Worm (Caenorhabditis elegans): Measurements from ENCODE around the gene C25E10.17.

C25E10.17 gene

DNA sequence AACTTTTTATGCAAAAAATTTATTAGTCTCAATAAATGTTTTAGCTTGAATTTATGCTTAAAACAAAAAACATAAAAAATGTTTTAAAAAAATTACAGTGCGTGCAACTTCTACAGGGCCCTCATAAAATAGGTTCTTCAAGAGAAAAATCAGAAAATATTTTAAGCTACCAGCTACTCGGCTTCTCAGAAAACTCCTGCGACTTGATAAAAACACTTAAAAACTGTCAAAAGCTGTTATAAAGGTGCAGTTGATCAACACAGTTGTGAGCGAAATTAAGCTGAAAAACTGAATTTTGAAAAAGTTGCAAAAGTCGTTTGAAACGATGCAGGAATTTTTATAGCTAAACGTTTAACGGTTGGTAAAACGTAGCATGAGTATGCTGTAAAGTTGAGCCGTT is 41.4 kb upstream of the C25E10.17 start (continued):
- TF ChIP-seq nhr-48 (tag; optimal IDR thresholded peaks at IDR 0.05) = no peak
- TF ChIP-seq ceh-82 (tag; optimal IDR thresholded peaks at IDR 0.05) = no peak
- TF ChIP-seq F26F4.8 (GFP tag; conservative IDR thresholded peaks at IDR 0.05) = no peak
- TF ChIP-seq nhr-11 (tag; optimal IDR thresholded peaks at IDR 0.05) = no peak
- no peak for TF ChIP-seq rbr-2 (tag; optimal IDR thresholded peaks at IDR 0.05)
- no peak for TF ChIP-seq ceh-62 (tag; optimal IDR thresholded peaks at IDR 0.05)
- TF ChIP-seq zfp-2 (tag; optimal IDR thresholded peaks at IDR 0.05) = no peak
- TF ChIP-seq lin-29 (GFP tag; IDR thresholded peaks at IDR 0.05) = peak; percentile 36; the same call in 1 of the 2 replicates
- TF ChIP-seq sdz-12 (GFP tag; optimal IDR thresholded peaks at IDR 0.05) = peak; percentile 36
- no peak for TF ChIP-seq lir-3 (tag; optimal IDR thresholded peaks at IDR 0.05)
- no peak for TF ChIP-seq lsy-2 (tag; optimal IDR thresholded peaks at IDR 0.05)
- no peak for TF ChIP-seq F49E8.2 (tag; optimal IDR thresholded peaks at IDR 0.05; ENCODE audit: borderline replicate concordance)
- no peak for TF ChIP-seq nhr-111 (GFP tag; optimal IDR thresholded peaks at IDR 0.05)
- TF ChIP-seq mxl-2 (GFP tag; conservative IDR thresholded peaks at IDR 0.05) = no peak
- TF ChIP-seq gei-8 (GFP tag; optimal IDR thresholded peaks at IDR 0.05) = no peak
- no peak for TF ChIP-seq jun-1 (tag; optimal IDR thresholded peaks at IDR 0.05)
- TF ChIP-seq attf-4 (tag; optimal IDR thresholded peaks at IDR 0.05) = no peak
- peak; percentile 88 for TF ChIP-seq ctbp-1 (GFP tag; IDR thresholded peaks at IDR 0.05)
- peak; percentile 71 for TF ChIP-seq pha-4 (GFP tag; IDR thresholded peaks at IDR 0.05)
- no peak for TF ChIP-seq pha-4 (tag; optimal IDR thresholded peaks at IDR 0.05)
- no peak for TF ChIP-seq nhr-10 (tag; optimal IDR thresholded peaks at IDR 0.05)
- TF ChIP-seq ceh-44 (GFP tag; IDR thresholded peaks at IDR 0.05) = no peak
- peak; percentile 96 for TF ChIP-seq zfp-3 (GFP tag; conservative IDR thresholded peaks at IDR 0.05)
- TF ChIP-seq lin-1 (GFP tag; IDR thresholded peaks at IDR 0.05) = peak; percentile 36; the same call in 1 of the 2 replicates
- TF ChIP-seq hif-1 (tag; optimal IDR thresholded peaks at IDR 0.05) = no peak
- TF ChIP-seq aly-2 (tag; optimal IDR thresholded peaks at IDR 0.05) = no peak
- TF ChIP-seq tag-97 (GFP tag; IDR thresholded peaks at IDR 0.05) = no peak
- no peak for TF ChIP-seq ztf-7 (tag; optimal IDR thresholded peaks at IDR 0.05)
- no peak for TF ChIP-seq T20F7.1 (GFP tag; optimal IDR thresholded peaks at IDR 0.05)
- no peak for TF ChIP-seq madf-9 (GFP tag; conservative IDR thresholded peaks at IDR 0.05)
- no peak for TF ChIP-seq mxl-3 (GFP tag; optimal IDR thresholded peaks at IDR 0.05)
- TF ChIP-seq F37D6.2 (tag; optimal IDR thresholded peaks at IDR 0.05) = no peak
- peak; percentile 76; the same call in 1 of the 2 replicates for TF ChIP-seq T26A8.4 (GFP tag; IDR thresholded peaks at IDR 0.05)
- no peak for TF ChIP-seq Y5F2A.4 (GFP tag; optimal IDR thresholded peaks at IDR 0.05)
- no peak for TF ChIP-seq daf-16 (GFP tag; optimal IDR thresholded peaks at IDR 0.05)
- TF ChIP-seq daf-16 (tag; optimal IDR thresholded peaks at IDR 0.05) = no peak
- no peak for TF ChIP-seq ztf-11 (tag; optimal IDR thresholded peaks at IDR 0.05)
- TF ChIP-seq mep-1 (tag; optimal IDR thresholded peaks at IDR 0.05) = no peak
- TF ChIP-seq ceh-32 (tag; optimal IDR thresholded peaks at IDR 0.05; ENCODE audit: poor library complexity) = no peak
- TF ChIP-seq ZK337.2 (GFP tag; IDR thresholded peaks at IDR 0.05) = no peak
- no peak for TF ChIP-seq aha-1 (tag)
- TF ChIP-seq daf-19 (GFP tag; conservative IDR thresholded peaks at IDR 0.05) = peak; percentile 85; the same call in 1 of the 2 replicates
- no peak for TF ChIP-seq daf-8 (GFP tag; IDR thresholded peaks at IDR 0.05)
- TF ChIP-seq vab-7 (GFP tag; IDR thresholded peaks at IDR 0.05) = peak; percentile 46; the same call in 1 of the 2 replicates
- TF ChIP-seq nhr-25 (tag; optimal IDR thresholded peaks at IDR 0.05; ENCODE audit: borderline replicate concordance, insufficient read depth) = no peak
- TF ChIP-seq mes-2 (tag; optimal IDR thresholded peaks at IDR 0.05; ENCODE audit: poor library complexity, severe bottlenecking) = no peak
- TF ChIP-seq ceh-28 (tag; optimal IDR thresholded peaks at IDR 0.05) = no peak
- no peak for TF ChIP-seq ces-1 (GFP tag; optimal IDR thresholded peaks at IDR 0.05)
- peak; percentile 56; the same call in 1 of the 2 replicates for TF ChIP-seq egl-43 (GFP tag; IDR thresholded peaks at IDR 0.05)
- TF ChIP-seq fos-1 (tag; optimal IDR thresholded peaks at IDR 0.05) = no peak
- TF ChIP-seq duxl-1 (tag; optimal IDR thresholded peaks at IDR 0.05; ENCODE audit: poor library complexity) = no peak
- TF ChIP-seq nhr-42 (GFP tag; IDR thresholded peaks at IDR 0.05) = no peak

All from whole organism, L4 larva.